Worm (Caenorhabditis elegans) whole organism, mixed stage, embryonic: ENCODE measurements around the gene F58F9.4.

Experiments
- elt-3 ChIP-seq: fragments of 150-350 bp; optimal IDR thresholded peaks from 2 replicates; lab custom pipeline; 2014; ENCODE audit warnings: missing biosample characterization, missing genetic modification characterization
- snpc-4 ChIP-seq: fragments of 150-350 bp; optimal IDR thresholded peaks from 2 replicates; lab custom pipeline; 2014; ENCODE audit warnings: missing biosample characterization, missing genetic modification characterization
- unc-39 ChIP-seq: fragments of 150-350 bp; optimal IDR thresholded peaks from 2 replicates; lab custom pipeline; 2014; ENCODE audit warnings: missing biosample characterization, missing genetic modification characterization

DNA sequence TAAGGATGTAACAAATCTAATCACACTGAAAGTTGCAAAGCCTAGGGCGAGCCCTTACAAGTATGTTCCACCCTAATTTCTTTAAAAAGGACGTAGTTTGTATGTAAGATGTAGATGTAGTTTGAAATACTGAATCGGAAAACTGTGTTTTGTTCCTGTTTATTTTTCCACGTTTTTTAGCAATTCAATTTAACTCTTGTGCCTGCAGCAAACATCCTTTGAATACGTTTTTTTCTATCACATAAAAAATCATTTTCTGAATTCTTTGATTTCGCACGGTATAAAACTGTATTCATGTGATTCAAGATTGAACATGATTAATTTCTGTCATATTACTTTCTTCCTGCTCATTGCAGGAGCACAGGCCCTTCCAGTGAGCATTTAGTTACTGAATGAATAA lies 9.2 kb downstream of the F58F9.4 start, which contains the start of gene F58F9.9:
- TF ChIP-seq snpc-4 (tag; lab: Kevin White, UChicago) (no peak), elt-3 (tag; lab: Kevin White, UChicago) (no peak), unc-39 (tag; lab: Kevin White, UChicago) (no peak)
